Fruit fly (Drosophila melanogaster) whole organism, pupa: ENCODE measurements around the gene CG42238.

Source experiments
- CG10348 ChIP-seq: fragments of 200-800 bp; sonication (Bioruptor generic); IDR thresholded peaks from 2 replicates; pipeline ENCODE4 v1.3.6; 2022; ENCODE audit warnings: missing biosample characterization, missing genetic modification characterization
- CG12605 ChIP-seq: fragments of 200-800 bp; sonication (Bioruptor generic); IDR thresholded peaks from 2 replicates; pipeline ENCODE4 v1.3.6; 2022; ENCODE audit warnings: missing biosample characterization, missing genetic modification characterization
- CG13204 ChIP-seq: fragments of 200-800 bp; sonication (Bioruptor generic); optimal IDR thresholded peaks from 2 replicates; lab custom pipeline; 2018; ENCODE audit warnings: missing biosample characterization, mild to moderate bottlenecking, missing genetic modification characterization, moderate library complexity
- CG14655 ChIP-seq: fragments of 200-800 bp; sonication (Bioruptor generic); optimal IDR thresholded peaks from 3 replicates; lab custom pipeline; 2017; ENCODE audit warnings: mild to moderate bottlenecking, missing biosample characterization, missing genetic modification reagents, missing genetic modification characterization
- CG15710 ChIP-seq: fragments of 200-800 bp; sonication (Bioruptor generic); optimal IDR thresholded peaks from 2 replicates; lab custom pipeline; 2018; ENCODE audit warnings: missing biosample characterization, mild to moderate bottlenecking, missing genetic modification characterization, moderate library complexity
- CG17806 ChIP-seq: fragments of 200-800 bp; sonication (Bioruptor generic); optimal IDR thresholded peaks from 2 replicates; lab custom pipeline; 2018; ENCODE audit warnings: missing biosample characterization, mild to moderate bottlenecking, missing genetic modification characterization, moderate library complexity
- CG32121 ChIP-seq: fragments of 200-800 bp; sonication (Bioruptor generic); IDR thresholded peaks from 2 replicates; pipeline ENCODE4 v1.3.6; 2022; ENCODE audit warnings: missing biosample characterization, missing genetic modification characterization
- CG34367 ChIP-seq: fragments of 200-800 bp; sonication (Bioruptor generic); optimal IDR thresholded peaks from 2 replicates; lab custom pipeline; 2018; ENCODE audit warnings: missing biosample characterization, mild to moderate bottlenecking, missing genetic modification characterization
- CG4496 ChIP-seq: fragments of 200-800 bp; sonication (Bioruptor generic); IDR thresholded peaks from 3 replicates; pipeline ENCODE4 v1.3.6; 2022; ENCODE audit warnings: missing biosample characterization, missing genetic modification characterization
- CG8159 ChIP-seq: fragments of 200-800 bp; sonication (Bioruptor generic); optimal IDR thresholded peaks from 3 replicates; lab custom pipeline; 2018; ENCODE audit warnings: missing biosample characterization, mild to moderate bottlenecking, missing genetic modification characterization, moderate library complexity
- CG8301 ChIP-seq: fragments of 200-800 bp; sonication (Bioruptor generic); optimal IDR thresholded peaks from 2 replicates; lab custom pipeline; 2018; ENCODE audit warnings: missing biosample characterization, mild to moderate bottlenecking, missing genetic modification characterization
- CG9948 ChIP-seq: fragments of 200-800 bp; sonication (Bioruptor generic); optimal IDR thresholded peaks from 2 replicates; lab custom pipeline; 2018; ENCODE audit warnings: missing biosample characterization, mild to moderate bottlenecking, missing genetic modification characterization, moderate library complexity
- D1 ChIP-seq: fragments of 200-800 bp; sonication (Bioruptor generic); optimal IDR thresholded peaks from 2 replicates; lab custom pipeline; 2018; ENCODE audit warnings: missing biosample characterization, mild to moderate bottlenecking, missing genetic modification characterization, moderate library complexity
- EcR ChIP-seq: fragments of 200-800 bp; sonication (Bioruptor generic); optimal IDR thresholded peaks from 3 replicates; lab custom pipeline; 2019; ENCODE audit warnings: missing biosample characterization, missing genetic modification characterization, mild to moderate bottlenecking, moderate library complexity, missing genetic modification reagents
- Ets98B ChIP-seq: fragments of 200-800 bp; sonication (Bioruptor generic); IDR thresholded peaks from 2 replicates; pipeline ENCODE4 v1.3.6; 2022; ENCODE audit warnings: missing biosample characterization, missing genetic modification characterization
- Pif1A ChIP-seq: fragments of 200-800 bp; sonication (Bioruptor generic); optimal IDR thresholded peaks from 3 replicates; lab custom pipeline; 2016; ENCODE audit warnings: missing biosample characterization, missing genetic modification characterization
- Pif1B ChIP-seq: fragments of 200-800 bp; sonication (Bioruptor generic); optimal IDR thresholded peaks from 3 replicates; lab custom pipeline; 2016; ENCODE audit warnings: missing biosample characterization, missing genetic modification characterization
- Snoo ChIP-seq: fragments of 200-800 bp; sonication (Bioruptor generic); optimal IDR thresholded peaks from 3 replicates; lab custom pipeline; 2017; ENCODE audit warnings: missing biosample characterization, mild to moderate bottlenecking, missing genetic modification characterization, inconsistent platforms
- fd96Ca ChIP-seq: fragments of 200-800 bp; sonication (Bioruptor generic); IDR thresholded peaks from 3 replicates; pipeline ENCODE4 v1.3.6; 2022; ENCODE audit warnings: missing biosample characterization, missing genetic modification characterization
- gl ChIP-seq: fragments of 200-800 bp; sonication (Bioruptor generic); optimal IDR thresholded peaks from 2 replicates; lab custom pipeline; 2018; ENCODE audit warnings: missing biosample characterization, mild to moderate bottlenecking, missing genetic modification characterization
- rn ChIP-seq: fragments of 200-800 bp; sonication (Bioruptor generic); IDR thresholded peaks from 2 replicates; pipeline ENCODE4 v1.3.6; 2022; ENCODE audit warnings: missing biosample characterization, missing genetic modification characterization

CG42238 gene

DNA sequence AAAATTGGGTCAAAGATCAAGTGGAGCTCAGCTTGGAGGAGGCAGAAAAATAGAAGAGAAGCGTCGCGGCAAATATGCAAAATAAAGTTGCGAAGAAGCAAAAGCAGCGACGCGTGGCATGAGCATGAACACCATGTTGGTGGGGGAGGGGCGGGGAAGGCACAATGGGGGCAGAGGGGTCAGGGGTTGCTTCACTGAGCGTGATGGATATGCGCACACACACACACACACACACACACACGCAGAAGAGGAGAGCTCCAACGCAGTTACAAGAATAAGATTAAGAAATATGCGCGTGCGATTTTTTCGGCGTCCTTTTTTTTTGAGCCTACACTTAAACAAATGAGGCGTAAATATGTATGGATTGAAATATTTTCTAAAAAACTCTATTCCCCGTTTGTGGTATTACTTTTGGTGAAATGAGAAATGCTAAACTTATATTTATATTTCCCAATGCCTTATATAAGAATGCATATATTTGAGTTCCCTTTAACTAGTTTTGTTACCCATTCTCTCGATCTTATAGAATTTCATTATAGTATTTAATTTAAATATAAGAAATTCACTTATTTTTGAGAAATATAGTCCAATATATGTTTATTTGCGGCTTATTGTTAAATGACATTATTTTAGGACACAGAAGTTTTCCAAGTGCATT, 109.6 kb downstream of the CG42238 start:
- TF ChIP-seq CG15710 (peak; percentile 50), CG10348 (GFP tag; lab: Robert Waterston, UW) (no peak)

DNA sequence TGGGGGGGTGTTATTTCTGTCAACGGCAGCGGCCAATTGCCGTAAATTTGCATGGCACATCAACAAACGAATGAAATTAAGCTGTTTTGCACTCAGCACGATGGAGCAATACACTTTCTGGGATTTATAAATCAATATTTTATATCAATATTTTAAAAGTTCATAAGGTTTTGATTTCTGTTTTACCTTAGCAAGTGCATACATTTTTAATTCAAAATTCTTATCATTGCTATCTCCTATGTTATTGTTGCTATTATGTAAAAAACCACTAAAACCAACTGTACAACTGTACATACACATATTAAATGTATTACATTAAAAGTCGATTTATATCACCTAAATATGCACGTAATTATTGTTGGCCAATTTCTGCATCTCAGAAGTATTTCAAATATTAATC, 111.2 kb downstream of the CG42238 start:
- TF ChIP-seq D1 (no peak), CG4496 (no peak), CG9948 (peak; percentile 1), CG13204 (no peak), CG17806 (tag; lab: Kevin White, UChicago) (peak; percentile 10), Ets98B (GFP tag; lab: Robert Waterston, UW) (no peak), CG8159 (peak; percentile 50), CG8301 (no peak), rn (GFP tag; lab: Robert Waterston, UW) (no peak), fd96Ca (GFP tag; lab: Robert Waterston, UW) (no peak), Pif1A (no peak), CG14655 (GFP tag; lab: Kevin White, UChicago) (peak; percentile 32), CG34367 (no peak), Pif1B (GFP tag; lab: Kevin White, UChicago) (no peak), Snoo (tag; lab: Kevin White, UChicago) (peak; percentile 31), CG32121 (GFP tag; lab: Robert Waterston, UW) (no peak), gl (tag; lab: Kevin White, UChicago) (no peak), CG10348 (GFP tag; lab: Robert Waterston, UW) (no peak), EcR (GFP tag; lab: Kevin White, UChicago) (no peak), CG15710 (peak; percentile 43), CG12605 (GFP tag; lab: Robert Waterston, UW) (no peak)
- TF ChIP-seq, all 21 proteins: peak for 6

DNA sequence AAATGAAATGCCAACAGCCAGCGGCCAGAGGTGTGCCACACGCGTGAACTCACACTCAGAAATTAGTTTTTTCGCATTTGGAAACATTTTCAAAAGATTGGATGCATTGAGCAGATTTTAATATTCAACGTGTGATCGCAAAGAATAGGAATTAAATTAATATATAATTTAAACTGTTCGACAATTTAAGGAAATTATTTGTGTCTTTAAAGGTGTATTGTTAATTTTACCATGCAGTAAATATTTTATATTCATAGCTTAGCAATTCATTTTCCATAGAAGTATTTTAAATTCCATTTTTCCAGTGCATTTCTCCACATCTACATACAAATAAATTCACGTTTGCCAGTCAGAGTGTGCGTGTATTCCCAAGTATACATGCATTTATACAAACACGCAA, 112.3 kb downstream of the CG42238 start:
- TF ChIP-seq CG32121 (GFP tag; lab: Robert Waterston, UW) (no peak), CG14655 (GFP tag; lab: Kevin White, UChicago) (peak; percentile 30), Pif1A (no peak), fd96Ca (GFP tag; lab: Robert Waterston, UW) (no peak), CG34367 (no peak), CG9948 (peak; percentile 34), CG17806 (tag; lab: Kevin White, UChicago) (peak; percentile 14), rn (GFP tag; lab: Robert Waterston, UW) (no peak), EcR (GFP tag; lab: Kevin White, UChicago) (no peak), CG8301 (no peak), CG8159 (peak; percentile 18), CG4496 (0 out of 3 replicates have a peak, but pooled peaks have one; percentile 53), CG10348 (GFP tag; lab: Robert Waterston, UW) (no peak), CG12605 (GFP tag; lab: Robert Waterston, UW) (no peak), CG15710 (no peak), D1 (no peak), Snoo (tag; lab: Kevin White, UChicago) (peak; percentile 24), CG13204 (no peak), Pif1B (GFP tag; lab: Kevin White, UChicago) (no peak)

- TF ChIP-seq fd96Ca (GFP tag; lab: Robert Waterston, UW) = no peak
- TF ChIP-seq, all 21 proteins: peak for 0
Measured at dm6 chr2L:20937395-20937794, 114.6 kb downstream of the CG42238 start.

dm6 chr2L:20936420-20936819, 115.5 kb downstream of the CG42238 start:
- TF ChIP-seq Pif1A (peak; percentile 46), CG8159 (peak; percentile 49), CG9948 (peak; percentile 46), CG12605 (GFP tag; lab: Robert Waterston, UW) (no peak), CG17806 (tag; lab: Kevin White, UChicago) (peak; percentile 42), CG8301 (peak; percentile 38), Pif1B (GFP tag; lab: Kevin White, UChicago) (peak; percentile 35), CG15710 (peak; percentile 45), Snoo (tag; lab: Kevin White, UChicago) (peak; percentile 1), Ets98B (GFP tag; lab: Robert Waterston, UW) (no peak), EcR (GFP tag; lab: Kevin White, UChicago) (no peak), CG14655 (GFP tag; lab: Kevin White, UChicago) (peak; percentile 49), CG34367 (peak; percentile 13)

dm6 chr2L:20936061-20936390, 115.9 kb downstream of the CG42238 start:
- TF ChIP-seq CG15710 = no peak
- no peak for TF ChIP-seq Pif1A
- peak; percentile 96 for TF ChIP-seq EcR (GFP tag; lab: Kevin White, UChicago)
- peak; percentile 74 for TF ChIP-seq CG13204
- TF ChIP-seq CG8301 = no peak
- TF ChIP-seq rn (GFP tag; lab: Robert Waterston, UW) = no peak
- TF ChIP-seq fd96Ca (GFP tag; lab: Robert Waterston, UW) = no peak
- no peak for TF ChIP-seq D1
- TF ChIP-seq CG34367 = no peak
- TF ChIP-seq Snoo (tag; lab: Kevin White, UChicago) = no peak
- TF ChIP-seq CG17806 (tag; lab: Kevin White, UChicago) = no peak
- peak; percentile 38 for TF ChIP-seq CG12605 (GFP tag; lab: Robert Waterston, UW)
- TF ChIP-seq gl (tag; lab: Kevin White, UChicago) = peak; percentile 29
